Worm (Caenorhabditis elegans): ENCODE measurements around the gene sym-2.

DNA sequence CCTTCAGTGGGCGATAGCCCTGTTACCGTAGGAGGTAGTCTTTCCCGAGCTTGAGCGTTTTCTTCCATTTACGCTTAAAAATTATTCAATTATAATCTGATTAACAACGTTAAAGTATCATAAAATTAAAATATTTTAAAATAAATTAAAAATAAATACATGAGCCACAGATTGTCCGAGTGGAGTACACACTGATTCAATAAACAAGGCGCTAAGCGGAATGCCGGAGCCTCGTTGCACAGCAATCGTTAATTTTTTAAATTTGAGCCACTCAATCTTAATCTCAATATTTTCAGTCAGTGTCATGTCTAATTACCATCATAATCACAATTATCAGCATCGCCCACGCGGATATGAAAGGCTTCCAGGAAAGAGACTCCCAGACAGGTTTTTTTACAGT is 11.2 kb downstream of the sym-2 start, which contains the start of the genes sec-5 and pir-1:
- TF ChIP-seq hmbx-1 (tag; optimal IDR thresholded peaks at IDR 0.05) (no peak), ama-1 (optimal IDR thresholded peaks at IDR 0.05) (no peak), ceh-13 (GFP tag; optimal IDR thresholded peaks at IDR 0.05) (no peak), F13C5.2 (tag; optimal IDR thresholded peaks at IDR 0.05) (peak; percentile 26)

Measured in whole organism, early embryonic.